Fruit fly (Drosophila melanogaster) whole organism, embryonic: ENCODE results near the gene Snx21.

Source experiments
- B-H2 ChIP-seq: fragments of 200-800 bp; sonication (Bioruptor generic); optimal IDR thresholded peaks from 2 replicates; lab custom pipeline; 2018; ENCODE audit warnings: missing biosample characterization, mild to moderate bottlenecking, missing genetic modification characterization
- Blimp-1 ChIP-seq: fragments of 200-800 bp; sonication (Bioruptor generic); optimal IDR thresholded peaks from 3 replicates; lab custom pipeline; 2018; ENCODE audit warnings: missing biosample characterization, missing genetic modification characterization, mild to moderate bottlenecking, moderate library complexity, missing genetic modification reagents
- CG11560 ChIP-seq: fragments of 200-800 bp; sonication (Bioruptor generic); IDR thresholded peaks from 3 replicates; pipeline ENCODE4 v1.3.6; 2022; ENCODE audit warnings: missing biosample characterization, missing genetic modification characterization
- CG11696 ChIP-seq: fragments of 200-800 bp; sonication (Bioruptor generic); IDR thresholded peaks from 2 replicates; pipeline ENCODE4 v1.3.6; 2022; ENCODE audit warnings: missing biosample characterization, missing genetic modification characterization
- CG12219 ChIP-seq: fragments of 200-800 bp; sonication (Bioruptor generic); optimal IDR thresholded peaks from 3 replicates; lab custom pipeline; 2018; ENCODE audit warnings: missing biosample characterization, mild to moderate bottlenecking, missing genetic modification characterization
- CG1233 ChIP-seq: fragments of 200-800 bp; sonication (Bioruptor generic); optimal IDR thresholded peaks from 4 replicates; lab custom pipeline; 2018; ENCODE audit warnings: missing biosample characterization, mild to moderate bottlenecking, missing genetic modification characterization
- CG14965 ChIP-seq: fragments of 200-800 bp; sonication (Bioruptor generic); optimal IDR thresholded peaks from 2 replicates; lab custom pipeline; 2016; ENCODE audit warnings: missing biosample characterization, missing genetic modification characterization, borderline replicate concordance
- CG15479 ChIP-seq: fragments of 200-800 bp; sonication (Bioruptor generic); optimal IDR thresholded peaks from 3 replicates; lab custom pipeline; 2019; ENCODE audit warnings: missing biosample characterization, mild to moderate bottlenecking, missing genetic modification characterization, moderate library complexity
- CG17186 ChIP-seq: fragments of 200-800 bp; sonication (Bioruptor generic); optimal IDR thresholded peaks from 3 replicates; lab custom pipeline; 2017; ENCODE audit warnings: missing biosample characterization, missing genetic modification reagents, missing genetic modification characterization
- CG32772 ChIP-seq: fragments of 200-800 bp; sonication (Bioruptor generic); IDR thresholded peaks from 2 replicates; pipeline ENCODE4 v1.3.6; 2022; ENCODE audit warnings: missing biosample characterization, missing genetic modification characterization
- CG3847 ChIP-seq: fragments of 200-800 bp; sonication (Bioruptor generic); IDR thresholded peaks from 2 replicates; pipeline ENCODE4 v1.3.6; 2022; ENCODE audit warnings: missing biosample characterization, missing genetic modification characterization
- CG6175 ChIP-seq: fragments of 200-800 bp; sonication (Bioruptor generic); IDR thresholded peaks from 3 replicates; pipeline ENCODE4 v1.3.6; 2022; ENCODE audit warnings: missing biosample characterization, missing genetic modification characterization
- CG6689 ChIP-seq: fragments of 200-800 bp; sonication (Bioruptor generic); IDR thresholded peaks from 2 replicates; pipeline ENCODE4 v1.3.6; 2022; ENCODE audit warnings: missing biosample characterization, missing genetic modification characterization
- CG6765 ChIP-seq: fragments of 200-800 bp; sonication (Bioruptor generic); optimal IDR thresholded peaks from 3 replicates; lab custom pipeline; 2017; ENCODE audit warnings: missing biosample characterization, mild to moderate bottlenecking, missing genetic modification characterization
- CG6791 ChIP-seq: fragments of 200-800 bp; sonication (Bioruptor generic); IDR thresholded peaks from 3 replicates; pipeline ENCODE4 v1.3.6; 2022; ENCODE audit warnings: missing biosample characterization, missing genetic modification characterization; ENCODE audit not compliant: partially characterized antibody
- CG7839 ChIP-seq: fragments of 200-800 bp; sonication (Bioruptor generic); optimal IDR thresholded peaks from 3 replicates; lab custom pipeline; 2018; ENCODE audit warnings: missing biosample characterization, mild to moderate bottlenecking, missing genetic modification characterization, moderate library complexity
- CG7963 ChIP-seq: fragments of 200-800 bp; sonication (Bioruptor generic); IDR thresholded peaks from 3 replicates; pipeline ENCODE4 v1.3.6; 2022; ENCODE audit warnings: missing biosample characterization, missing genetic modification characterization; ENCODE audit not compliant: partially characterized antibody
- CG8478 ChIP-seq: fragments of >200 bp; optimal IDR thresholded peaks from 2 replicates; lab custom pipeline; 2018
- CTCF ChIP-seq: fragments of 200-800 bp; sonication (Bioruptor generic); optimal IDR thresholded peaks from 2 replicates; lab custom pipeline; 2017; ENCODE audit warnings: missing biosample characterization, mild to moderate bottlenecking, missing genetic modification characterization, moderate library complexity
- D ChIP-seq, 2 experiments: fragments of 200-800 bp in 1 of 2; fragments of >200 bp in 1 of 2; sonication (Bioruptor generic) in 1 of 2; optimal IDR thresholded peaks; 2 replicates in 1 of 2; 3 replicates in 1 of 2; lab custom pipeline; 2017; ENCODE audit warnings: mild to moderate bottlenecking in 1 of 2, missing biosample characterization in 1 of 2, missing genetic modification characterization in 1 of 2, missing genetic modification reagents in 1 of 2
- Dbx ChIP-seq: fragments of 200-800 bp; sonication (Bioruptor generic); IDR thresholded peaks from 3 replicates; pipeline ENCODE4 v1.3.6; 2022; ENCODE audit warnings: missing biosample characterization, missing genetic modification characterization
- ERR ChIP-seq: fragments of 200-800 bp; sonication (Bioruptor generic); optimal IDR thresholded peaks from 2 replicates; lab custom pipeline; 2016; ENCODE audit warnings: missing biosample characterization, missing genetic modification characterization
- Eip74EF ChIP-seq, 2 experiments: fragments of 200-800 bp in 1 of 2; fragments of >200 bp in 1 of 2; sonication (Bioruptor generic) in 1 of 2; optimal IDR thresholded peaks; 2 replicates each; lab custom pipeline; 2017 to 2019; ENCODE audit warnings: missing biosample characterization in 2 of 2, missing genetic modification characterization in 2 of 2, mild to moderate bottlenecking in 1 of 2, moderate library complexity in 1 of 2
- Ets65A ChIP-seq: fragments of 200-800 bp; sonication (Bioruptor generic); peaks from one replicate; lab custom pipeline; 2016; ENCODE audit warnings: missing biosample characterization, missing genetic modification characterization
- HmgD ChIP-seq: fragments of 200-800 bp; sonication (Bioruptor generic); optimal IDR thresholded peaks from 3 replicates; lab custom pipeline; 2016; ENCODE audit warnings: missing biosample characterization, missing genetic modification characterization
- Jarid2 ChIP-seq: fragments of 200-800 bp; sonication (Bioruptor generic); optimal IDR thresholded peaks from 3 replicates; lab custom pipeline; 2017; ENCODE audit warnings: mild to moderate bottlenecking, missing biosample characterization, missing genetic modification reagents, missing genetic modification characterization
- Six4 ChIP-seq: fragments of 200-800 bp; sonication (Bioruptor generic); optimal IDR thresholded peaks from 2 replicates; lab custom pipeline; 2016; ENCODE audit warnings: missing biosample characterization, missing genetic modification characterization
- Stat92E ChIP-seq, 3 experiments: fragments of >200 bp in 2 of 3; fragments of 200-800 bp in 1 of 3; sonication (Bioruptor generic) in 1 of 3; optimal IDR thresholded peaks; 2 replicates each; lab custom pipeline; 2017 to 2019; ENCODE audit warnings: missing biosample characterization in 3 of 3, missing genetic modification characterization in 3 of 3, mild to moderate bottlenecking in 1 of 3, moderate library complexity in 1 of 3
- Tbp ChIP-seq: fragments of >200 bp; optimal IDR thresholded peaks from 2 replicates; lab custom pipeline; 2018; ENCODE audit warnings: missing biosample characterization, missing genetic modification characterization
- al ChIP-seq: fragments of 200-800 bp; sonication (Bioruptor generic); IDR thresholded peaks from 2 replicates; pipeline ENCODE4 v1.3.6; 2022; ENCODE audit warnings: missing biosample characterization, missing genetic modification characterization
- br ChIP-seq: fragments of >200 bp; optimal IDR thresholded peaks from 2 replicates; lab custom pipeline; 2017
- chinmo ChIP-seq: fragments of 200-800 bp; sonication (Bioruptor generic); IDR thresholded peaks from 4 replicates; pipeline ENCODE4 v1.3.6; 2022; ENCODE audit warnings: missing biosample characterization, missing genetic modification characterization; ENCODE audit not compliant: partially characterized antibody
- ci ChIP-seq: fragments of 200-800 bp; sonication (Bioruptor generic); IDR thresholded peaks from 3 replicates; pipeline ENCODE4 v1.3.6; 2022; ENCODE audit warnings: missing biosample characterization, missing genetic modification characterization
- crp ChIP-seq, 2 experiments: fragments of 200-800 bp; sonication (Bioruptor generic); optimal IDR thresholded peaks; 2 replicates in 1 of 2; 3 replicates in 1 of 2; lab custom pipeline; 2017; ENCODE audit warnings: missing biosample characterization in 2 of 2, missing genetic modification characterization in 2 of 2, mild to moderate bottlenecking in 1 of 2, moderate library complexity in 1 of 2
- dm ChIP-seq: fragments of 200-800 bp; sonication (Bioruptor generic); optimal IDR thresholded peaks from 3 replicates; lab custom pipeline; 2016; ENCODE audit warnings: missing biosample characterization, missing genetic modification characterization
- ewg ChIP-seq: fragments of 200-800 bp; sonication (Bioruptor generic); optimal IDR thresholded peaks from 3 replicates; lab custom pipeline; 2017; ENCODE audit warnings: mild to moderate bottlenecking, missing biosample characterization, missing genetic modification reagents, missing genetic modification characterization
- fd3F ChIP-seq: fragments of 200-800 bp; sonication (Bioruptor generic); optimal IDR thresholded peaks from 2 replicates; lab custom pipeline; 2018; ENCODE audit warnings: missing biosample characterization, mild to moderate bottlenecking, missing genetic modification characterization, moderate library complexity
- fru ChIP-seq: fragments of >200 bp; optimal IDR thresholded peaks from 2 replicates; lab custom pipeline; 2017
- gem ChIP-seq: fragments of 200-800 bp; sonication (Bioruptor generic); optimal IDR thresholded peaks from 2 replicates; lab custom pipeline; 2019; ENCODE audit warnings: missing biosample characterization, mild to moderate bottlenecking, missing genetic modification characterization, moderate library complexity
- h ChIP-seq: fragments of >200 bp; optimal IDR thresholded peaks from 2 replicates; lab custom pipeline; 2017
- jing ChIP-seq: fragments of 200-800 bp; sonication (Bioruptor generic); optimal IDR thresholded peaks from 2 replicates; lab custom pipeline; 2018; ENCODE audit warnings: missing biosample characterization, mild to moderate bottlenecking, missing genetic modification characterization
- klu ChIP-seq: fragments of 200-800 bp; sonication (Bioruptor generic); IDR thresholded peaks from 2 replicates; pipeline ENCODE4 v1.3.6; 2022; ENCODE audit warnings: missing biosample characterization, missing genetic modification characterization
- nerfin-1 ChIP-seq: fragments of 200-800 bp; sonication (Bioruptor generic); optimal IDR thresholded peaks from 3 replicates; lab custom pipeline; 2019; ENCODE audit warnings: missing biosample characterization, mild to moderate bottlenecking, missing genetic modification characterization, moderate library complexity
- nmo ChIP-seq: fragments of 200-800 bp; sonication (Bioruptor generic); optimal IDR thresholded peaks from 2 replicates; lab custom pipeline; 2018; ENCODE audit warnings: missing biosample characterization, mild to moderate bottlenecking, missing genetic modification characterization, moderate library complexity
- odd ChIP-seq: fragments of 200-800 bp; sonication (Bioruptor generic); optimal IDR thresholded peaks from 2 replicates; lab custom pipeline; 2017; ENCODE audit warnings: missing biosample characterization, mild to moderate bottlenecking, missing genetic modification characterization
- otp ChIP-seq: fragments of 200-800 bp; sonication (Bioruptor generic); IDR thresholded peaks from 3 replicates; pipeline ENCODE4, ENCODE4 v1.3.6; 2022; ENCODE audit warnings: missing biosample characterization, missing genetic modification characterization
- pita ChIP-seq: fragments of 200-800 bp; sonication (Bioruptor generic); optimal IDR thresholded peaks from 2 replicates; lab custom pipeline; 2017; ENCODE audit warnings: missing biosample characterization, mild to moderate bottlenecking, missing genetic modification characterization
- run ChIP-seq: fragments of 200-800 bp; sonication (Bioruptor generic); optimal IDR thresholded peaks from 3 replicates; lab custom pipeline; 2018; ENCODE audit warnings: missing biosample characterization, mild to moderate bottlenecking, missing genetic modification characterization
- sens ChIP-seq: fragments of 200-800 bp; sonication (Bioruptor generic); peaks from one replicate; lab custom pipeline; 2016; ENCODE audit warnings: missing biosample characterization, missing genetic modification characterization
- sob ChIP-seq: fragments of 200-800 bp; sonication (Bioruptor generic); IDR thresholded peaks from 2 replicates; pipeline ENCODE4 v1.3.6; 2022; ENCODE audit warnings: missing biosample characterization, missing genetic modification characterization
- sqz ChIP-seq: fragments of 200-800 bp; sonication (Bioruptor generic); optimal IDR thresholded peaks from 3 replicates; lab custom pipeline; 2018; ENCODE audit warnings: missing biosample characterization, mild to moderate bottlenecking, missing genetic modification characterization
- tap ChIP-seq: fragments of 200-800 bp; optimal IDR thresholded peaks from 3 replicates; lab custom pipeline; 2019; ENCODE audit warnings: missing biosample characterization, mild to moderate bottlenecking, missing genetic modification characterization, moderate library complexity

Gene Snx21

DNA sequence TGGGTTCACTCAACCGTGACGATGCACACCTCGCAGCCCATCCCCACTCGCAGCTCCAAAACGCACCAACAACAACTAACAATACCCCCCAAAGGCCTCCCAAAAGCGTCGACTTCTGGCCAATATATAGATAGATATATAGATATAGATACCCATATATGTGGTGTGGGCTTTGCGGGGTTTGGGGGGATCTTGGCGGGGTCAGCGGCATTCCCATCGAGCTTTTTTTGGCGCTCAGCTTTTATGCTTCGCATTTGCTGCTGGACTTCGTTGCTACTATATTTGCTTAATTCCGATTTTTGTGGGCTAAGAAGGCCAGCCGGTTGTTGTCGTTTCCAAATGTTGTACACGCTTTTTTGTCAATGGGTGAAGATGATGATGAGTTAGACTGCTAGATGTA, 38.1 kb downstream of the Snx21 start (continued):
- TF ChIP-seq CG15479 (GFP tag; lab: Kevin White, UChicago) (no peak), dm (GFP tag; lab: Kevin White, UChicago) (no peak), CG6175 (GFP tag; lab: Robert Waterston, UW) (0 out of 3 replicates have a peak, but pooled peaks have one; percentile 32), Dbx (GFP tag; lab: Robert Waterston, UW) (0 out of 3 replicates have a peak, but pooled peaks have one; percentile 6), gem (no peak), CG11560 (tag; lab: Robert Waterston, UW) (no peak), Ets65A (no peak), tap (tag; lab: Kevin White, UChicago) (no peak), sob (no peak), ERR (GFP tag; lab: Kevin White, UChicago) (no peak), CG1233 (no peak), Stat92E (GFP tag; optimal IDR thresholded peaks at IDR 0.05; lab: Kevin White, UChicago) (no peak), Tbp (GFP tag; lab: Kevin White, UChicago) (no peak), chinmo (GFP tag; lab: Robert Waterston, UW) (peak; percentile 78; the same call in 3 of the 4 replicates), h (lab: Kevin White, UChicago) (no peak), crp (GFP tag; optimal IDR thresholded peaks at IDR 0.05; lab: Kevin White, UChicago) (no peak), br (lab: Kevin White, UChicago) (no peak), nmo (GFP tag; lab: Kevin White, UChicago) (no peak), CG6765 (GFP tag; lab: Kevin White, UChicago) (no peak), sens (GFP tag; lab: Kevin White, UChicago) (no peak), jing (GFP tag; lab: Kevin White, UChicago) (no peak), CG7963 (GFP tag; lab: Robert Waterston, UW) (0 out of 3 replicates have a peak, but pooled peaks have one; percentile 10), Blimp-1 (GFP tag; lab: Kevin White, UChicago) (no peak), CTCF (no peak), nerfin-1 (tag; lab: Kevin White, UChicago) (no peak), fd3F (GFP tag; lab: Kevin White, UChicago) (no peak), Eip74EF (GFP tag; optimal IDR thresholded peaks at IDR 0.05; lab: Kevin White, UChicago) (no peak), run (tag; lab: Kevin White, UChicago) (no peak), ci (0 out of 3 replicates have a peak, but pooled peaks have one; percentile 33), otp (GFP tag; lab: Robert Waterston, UW) (no peak), al (GFP tag; lab: Robert Waterston, UW) (no peak), CG7839 (tag; lab: Kevin White, UChicago) (no peak), Six4 (GFP tag; lab: Kevin White, UChicago) (no peak), pita (GFP tag; lab: Kevin White, UChicago) (no peak), CG11696 (GFP tag; lab: Robert Waterston, UW) (no peak), Jarid2 (GFP tag; lab: Kevin White, UChicago) (no peak), klu (GFP tag; lab: Robert Waterston, UW) (no peak), CG12219 (GFP tag; lab: Kevin White, UChicago) (no peak), ewg (no peak), CG8478 (lab: Kevin White, UChicago) (no peak), CG6791 (GFP tag; lab: Robert Waterston, UW) (no peak), fru (no peak), CG6689 (GFP tag; lab: Robert Waterston, UW) (no peak), CG17186 (GFP tag; lab: Kevin White, UChicago) (no peak), CG32772 (GFP tag; lab: Robert Waterston, UW) (no peak), CG14965 (GFP tag; lab: Kevin White, UChicago) (no peak), odd (GFP tag; lab: Kevin White, UChicago) (no peak), B-H2 (GFP tag; lab: Kevin White, UChicago) (no peak), D (optimal IDR thresholded peaks at IDR 0.05; lab: Kevin White, UChicago) (no peak), D (GFP tag; optimal IDR thresholded peaks at IDR 0.05; lab: Kevin White, UChicago) (no peak), sqz (GFP tag; lab: Kevin White, UChicago) (no peak), HmgD (GFP tag; lab: Kevin White, UChicago) (no peak), CG3847 (GFP tag; lab: Robert Waterston, UW) (0 out of 2 replicates have a peak, but pooled peaks have one; percentile 21)
